Worm (Caenorhabditis elegans) whole organism, L3 larva: Measurements from ENCODE around the gene D2023.1.
A peak's percentile ranks its signal among the peaks of the same experiment; 100 is the strongest.

ENCODE experiments used
- R02D3.7 ChIP-seq: fragments of 150-350 bp; optimal IDR thresholded peaks from 2 replicates; lab custom pipeline; 2014; ENCODE audit warnings: missing biosample characterization, missing genetic modification characterization
- ZK546.5 ChIP-seq: sonication (generic microtip); optimal IDR thresholded peaks from 2 replicates; lab custom pipeline; 2017; ENCODE audit warnings: missing biosample characterization, missing genetic modification characterization
- ceh-16 ChIP-seq: sonication (generic microtip); optimal IDR thresholded peaks from 2 replicates; lab custom pipeline; 2017; ENCODE audit warnings: missing biosample characterization, missing genetic modification characterization
- ceh-28 ChIP-seq: fragments of 150-350 bp; optimal IDR thresholded peaks from 2 replicates; lab custom pipeline; 2014; ENCODE audit warnings: missing biosample characterization, missing genetic modification reagents, missing genetic modification characterization
- ceh-9 ChIP-seq: sonication (generic microtip); optimal IDR thresholded peaks from 2 replicates; lab custom pipeline; 2018; ENCODE audit warnings: missing biosample characterization, missing genetic modification characterization
- daf-12 ChIP-seq: fragments of 150-350 bp; optimal IDR thresholded peaks from 2 replicates; lab custom pipeline; 2014; ENCODE audit warnings: missing biosample characterization, missing genetic modification reagents, missing genetic modification characterization
- egl-27 ChIP-seq: sonication (generic microtip); optimal IDR thresholded peaks from 4 replicates; lab custom pipeline; 2017; ENCODE audit warnings: missing biosample characterization, missing genetic modification reagents, missing genetic modification characterization
- egl-5 ChIP-seq: fragments of 150-350 bp; optimal IDR thresholded peaks from 2 replicates; lab custom pipeline; 2017; ENCODE audit warnings: missing biosample characterization, missing genetic modification reagents, missing genetic modification characterization, inconsistent platforms
- elt-1 ChIP-seq: fragments of 150-350 bp; optimal IDR thresholded peaks from 2 replicates; lab custom pipeline; 2014; ENCODE audit warnings: missing biosample characterization, missing genetic modification characterization
- elt-2 ChIP-seq: sonication (generic microtip); optimal IDR thresholded peaks from 2 replicates; lab custom pipeline; 2016; ENCODE audit warnings: missing genetic modification reagents, mild to moderate bottlenecking, missing genetic modification characterization, missing compliant biosample characterization
- elt-3 ChIP-seq, 3 experiments: fragments of 150-350 bp in 1 of 3; sonication (generic microtip) in 2 of 3; optimal IDR thresholded peaks; 2 replicates in 2 of 3; 4 replicates in 1 of 3; lab custom pipeline; 2014 to 2017; ENCODE audit warnings: missing biosample characterization in 3 of 3, missing genetic modification characterization in 3 of 3
- eor-1 ChIP-seq, 2 experiments: fragments of 150-350 bp; optimal IDR thresholded peaks; 2 replicates each; lab custom pipeline; 2014 to 2018; ENCODE audit warnings: missing biosample characterization in 2 of 2, missing genetic modification characterization in 2 of 2
- fkh-10 ChIP-seq: sonication (generic microtip); optimal IDR thresholded peaks from 2 replicates; lab custom pipeline; 2017; ENCODE audit warnings: missing biosample characterization, missing genetic modification reagents, missing genetic modification characterization
- fos-1 ChIP-seq: fragments of 150-350 bp; optimal IDR thresholded peaks from 2 replicates; lab custom pipeline; 2014; ENCODE audit warnings: missing biosample characterization, missing genetic modification characterization
- hmg-11 ChIP-seq: sonication (generic microtip); optimal IDR thresholded peaks from 2 replicates; lab custom pipeline; 2016; ENCODE audit warnings: missing genetic modification characterization, missing compliant biosample characterization
- jun-1 ChIP-seq: fragments of 150-350 bp; optimal IDR thresholded peaks from 2 replicates; lab custom pipeline; 2014; ENCODE audit warnings: missing biosample characterization, missing genetic modification reagents, missing genetic modification characterization
- lin-15B ChIP-seq: fragments of 150-350 bp; optimal IDR thresholded peaks from 2 replicates; lab custom pipeline; 2014; ENCODE audit warnings: missing biosample characterization, missing genetic modification characterization
- lsy-12 ChIP-seq: sonication (generic microtip); optimal IDR thresholded peaks from 2 replicates; lab custom pipeline; 2016; ENCODE audit warnings: mild to moderate bottlenecking, missing genetic modification characterization, missing compliant biosample characterization
- mdl-1 ChIP-seq: fragments of 150-350 bp; optimal IDR thresholded peaks from 2 replicates; lab custom pipeline; 2014; ENCODE audit warnings: missing biosample characterization, missing genetic modification characterization
- mml-1 ChIP-seq: fragments of 150-350 bp; sonication (generic microtip); optimal IDR thresholded peaks from 3 replicates; lab custom pipeline; 2014; ENCODE audit warnings: missing biosample characterization, missing genetic modification characterization
- nfya-1 ChIP-seq: sonication (generic microtip); optimal IDR thresholded peaks from 2 replicates; lab custom pipeline; 2017; ENCODE audit warnings: missing genetic modification characterization, mild to moderate bottlenecking, missing compliant biosample characterization, antibody characterized with exemption, moderate library complexity; ENCODE audit not compliant: insufficient read depth
- nhr-11 ChIP-seq: fragments of 150-350 bp; optimal IDR thresholded peaks from 2 replicates; lab custom pipeline; 2014; ENCODE audit warnings: missing biosample characterization, missing genetic modification characterization
- nhr-12 ChIP-seq: fragments of 150-350 bp; optimal IDR thresholded peaks from 2 replicates; lab custom pipeline; 2014; ENCODE audit warnings: missing biosample characterization, missing genetic modification characterization
- nhr-23 ChIP-seq: fragments of 150-350 bp; optimal IDR thresholded peaks from 2 replicates; lab custom pipeline; 2014; ENCODE audit warnings: missing biosample characterization, missing genetic modification reagents, missing genetic modification characterization
- nhr-237 ChIP-seq: fragments of 150-350 bp; optimal IDR thresholded peaks from 2 replicates; lab custom pipeline; 2014; ENCODE audit warnings: missing biosample characterization, missing genetic modification characterization
- nhr-25 ChIP-seq: sonication (generic microtip); optimal IDR thresholded peaks from 2 replicates; lab custom pipeline; 2017; ENCODE audit warnings: missing biosample characterization, missing genetic modification characterization
- nhr-28 ChIP-seq: fragments of 150-350 bp; optimal IDR thresholded peaks from 2 replicates; lab custom pipeline; 2014; ENCODE audit warnings: missing biosample characterization, missing genetic modification characterization
- nhr-43 ChIP-seq: sonication (generic microtip); optimal IDR thresholded peaks from 2 replicates; lab custom pipeline; 2016; ENCODE audit warnings: mild to moderate bottlenecking, missing genetic modification characterization, missing compliant biosample characterization; ENCODE audit not compliant: poor library complexity, severe bottlenecking
- nhr-67 ChIP-seq: fragments of 150-350 bp; optimal IDR thresholded peaks from 2 replicates; lab custom pipeline; 2014; ENCODE audit warnings: missing biosample characterization, missing genetic modification characterization
- nhr-77 ChIP-seq: fragments of 150-350 bp; optimal IDR thresholded peaks from 2 replicates; lab custom pipeline; 2014; ENCODE audit warnings: missing biosample characterization, missing genetic modification characterization
- pha-4 ChIP-seq: fragments of 150-350 bp; optimal IDR thresholded peaks from 2 replicates; lab custom pipeline; 2014; ENCODE audit warnings: missing biosample characterization, missing genetic modification reagents, missing genetic modification characterization
- pqm-1 ChIP-seq: fragments of 150-350 bp; optimal IDR thresholded peaks from 2 replicates; lab custom pipeline; 2017; ENCODE audit warnings: missing biosample characterization, missing genetic modification characterization, inconsistent platforms
- sea-2 ChIP-seq: fragments of 150-350 bp; sonication (generic microtip); optimal IDR thresholded peaks from 4 replicates; lab custom pipeline; 2014; ENCODE audit warnings: missing biosample characterization, missing genetic modification reagents, missing genetic modification characterization
- skn-1 ChIP-seq: fragments of 150-350 bp; optimal IDR thresholded peaks from 2 replicates; lab custom pipeline; 2014; ENCODE audit warnings: missing biosample characterization, missing genetic modification characterization
- snpc-4 ChIP-seq: fragments of 150-350 bp; optimal IDR thresholded peaks from 2 replicates; lab custom pipeline; 2014; ENCODE audit warnings: missing biosample characterization, missing genetic modification characterization
- tbx-2 ChIP-seq: sonication (generic microtip); optimal IDR thresholded peaks from 2 replicates; lab custom pipeline; 2016; ENCODE audit warnings: mild to moderate bottlenecking, missing genetic modification characterization, missing compliant biosample characterization
- unc-39 ChIP-seq: sonication (generic microtip); optimal IDR thresholded peaks from 4 replicates; lab custom pipeline; 2017; ENCODE audit warnings: missing biosample characterization, missing genetic modification characterization
- unc-62 ChIP-seq: fragments of 150-350 bp; sonication (generic microtip); optimal IDR thresholded peaks from 4 replicates; lab custom pipeline; 2014; ENCODE audit warnings: missing biosample characterization, missing genetic modification reagents, missing genetic modification characterization
- ztf-11 ChIP-seq: fragments of 150-350 bp; optimal IDR thresholded peaks from 2 replicates; lab custom pipeline; 2014; ENCODE audit warnings: missing biosample characterization, missing genetic modification characterization
- ztf-4 ChIP-seq: fragments of 150-350 bp; optimal IDR thresholded peaks from 2 replicates; lab custom pipeline; 2014; ENCODE audit warnings: missing biosample characterization, missing genetic modification characterization

The D2023.1 gene

ce11 chrV:11789474-11789873 lies at the start of gene D2023.1:
Gene D2023.1 (plus strand): TSS chrV:11789550.
- TF ChIP-seq egl-27 (no peak), ceh-9 (tag; lab: Kevin White, UChicago) (no peak), jun-1 (no peak), ztf-11 (tag; lab: Kevin White, UChicago) (no peak), lsy-12 (tag; lab: Kevin White, UChicago) (no peak), nhr-12 (tag; lab: Kevin White, UChicago) (no peak), egl-5 (tag; lab: Kevin White, UChicago) (no peak), sea-2 (GFP tag; lab: Kevin White, UChicago) (no peak), nfya-1 (tag; lab: Kevin White, UChicago) (no peak), nhr-67 (tag; lab: Kevin White, UChicago) (no peak)

DNA sequence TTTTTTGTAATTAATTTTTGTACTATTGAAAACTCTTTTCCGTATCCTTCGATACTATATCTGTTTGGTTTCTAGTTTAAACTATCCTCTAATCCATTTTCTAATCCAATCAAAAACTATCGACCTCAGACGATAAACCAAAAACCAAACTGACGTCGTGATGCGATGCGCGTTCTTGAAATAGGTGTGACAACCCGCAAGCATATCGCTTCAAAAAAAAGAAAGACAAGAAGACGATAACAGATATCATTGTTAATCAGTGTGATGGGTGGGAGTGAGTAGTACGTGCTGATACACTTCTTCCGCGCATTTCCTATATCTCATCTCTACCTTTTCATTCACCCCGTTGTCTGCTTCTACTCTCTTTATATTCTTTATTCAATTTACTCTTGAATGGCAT lies 49.5 kb upstream of the D2023.1 start, which contains the start of gene T04F3.1:
Gene T04F3.1, plus strand, starts transcription at position 246 of the 400 bp plus-strand sequence.
- TF ChIP-seq nhr-23 (tag; lab: Kevin White, UChicago), result peak; percentile 27
- TF ChIP-seq elt-3 (tag; optimal IDR thresholded peaks at IDR 0.05; lab: Kevin White, UChicago), result peak in 2 of 3 experiments; percentile 15 to 84
- peak; percentile 56 for TF ChIP-seq nhr-43 (tag; lab: Kevin White, UChicago)
- TF ChIP-seq nhr-25 (tag; lab: Kevin White, UChicago), result peak; percentile 33
- no peak for TF ChIP-seq eor-1 (tag; optimal IDR thresholded peaks at IDR 0.05; lab: Kevin White, UChicago)

ce11 chrV:11741078-11741477 lies 48.3 kb upstream of the D2023.1 start:
- TF ChIP-seq skn-1 (tag; lab: Kevin White, UChicago) (no peak), ztf-4 (tag; lab: Kevin White, UChicago) (no peak)

- no peak for TF ChIP-seq fkh-10
Observed at ce11 chrV:11751480-11751879, 37.9 kb upstream of the D2023.1 start.

DNA sequence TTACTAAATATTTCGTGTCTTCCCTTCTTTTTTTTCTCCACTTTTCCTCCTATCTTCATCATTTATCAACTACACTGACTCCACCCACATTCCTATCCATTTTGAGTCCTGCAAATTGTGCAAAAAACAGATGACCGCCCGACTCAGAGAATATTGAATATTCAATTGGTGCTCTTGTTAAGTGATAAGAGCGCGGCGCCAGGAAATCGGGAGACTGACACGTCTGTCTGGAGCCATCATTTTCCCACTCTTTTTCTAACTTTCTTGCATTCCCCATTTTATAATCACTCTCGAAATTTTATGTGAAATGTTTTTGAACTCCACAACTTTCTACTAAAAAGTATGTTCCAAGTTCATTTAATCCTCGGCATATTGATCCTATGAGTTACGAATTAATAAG lies 33.5 kb upstream of the D2023.1 start:
- TF ChIP-seq elt-2 (tag; lab: Kevin White, UChicago) (peak; percentile 64), ztf-4 (tag; lab: Kevin White, UChicago) (no peak), ceh-9 (tag; lab: Kevin White, UChicago) (no peak), jun-1 (no peak), ztf-11 (tag; lab: Kevin White, UChicago) (no peak), elt-1 (no peak), hmg-11 (tag; lab: Kevin White, UChicago) (no peak), unc-39 (tag; lab: Kevin White, UChicago) (no peak), nhr-43 (tag; lab: Kevin White, UChicago) (no peak), daf-12 (tag; lab: Kevin White, UChicago) (no peak), pqm-1 (tag; lab: Kevin White, UChicago) (peak; percentile 7)
- TF ChIP-seq, all 47 proteins: peak for 2

DNA sequence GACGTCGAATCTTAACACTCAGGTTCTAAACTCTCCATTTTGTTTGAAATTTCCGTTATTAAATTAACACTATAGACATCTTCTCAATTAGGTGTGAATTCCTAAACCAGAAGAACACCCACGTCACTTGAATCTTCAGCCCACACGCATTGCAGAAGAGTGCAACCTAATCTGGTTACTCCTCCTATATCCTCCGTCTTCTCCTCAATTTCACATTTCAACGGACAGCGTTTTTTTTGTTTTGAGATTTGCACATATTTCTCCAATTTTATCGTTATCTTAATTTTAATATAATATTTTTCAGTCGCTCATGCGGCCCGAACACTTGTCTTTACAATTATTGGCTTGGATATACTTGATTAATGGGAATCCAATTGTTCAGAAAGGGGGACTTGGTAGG lies 32.0 kb upstream of the D2023.1 start, which contains the start of gene smoc-1:
Gene smoc-1, plus strand, starts transcription at position 301 of the 400 bp plus-strand sequence.
- TF ChIP-seq snpc-4 (tag; lab: Kevin White, UChicago) (no peak), ceh-28 (tag; lab: Kevin White, UChicago) (no peak), unc-39 (tag; lab: Kevin White, UChicago) (no peak), lin-15B (no peak), elt-3 (tag; optimal IDR thresholded peaks at IDR 0.05; lab: Kevin White, UChicago) (no peak), hmg-11 (tag; lab: Kevin White, UChicago) (no peak), egl-27 (no peak), elt-1 (no peak), nhr-11 (tag; lab: Kevin White, UChicago) (no peak), sea-2 (GFP tag; lab: Kevin White, UChicago) (no peak), nhr-43 (tag; lab: Kevin White, UChicago) (no peak)

DNA sequence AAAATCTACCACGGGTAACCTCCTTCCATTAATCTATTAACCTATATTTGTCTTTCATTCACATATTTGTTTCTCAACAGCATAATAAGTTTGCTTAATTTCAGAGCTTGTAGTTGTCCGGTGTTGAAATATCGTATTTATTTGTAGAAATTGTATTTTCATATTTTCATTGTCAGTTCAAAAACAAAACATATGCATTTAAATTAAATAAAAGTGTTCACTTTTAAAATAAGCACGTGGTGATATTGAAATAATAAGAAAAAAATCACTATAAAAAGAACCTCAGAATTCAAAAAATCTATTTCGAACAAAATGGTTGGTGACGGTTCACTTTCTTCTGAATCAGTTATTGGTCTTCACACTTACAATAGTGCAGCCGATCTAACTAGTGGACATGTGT lies 30.7 kb upstream of the D2023.1 start, which contains the start of gene T04F3.3:
Gene T04F3.3, plus strand, starts transcription at position 301 of the 400 bp plus-strand sequence.
- TF ChIP-seq fos-1 (tag; lab: Kevin White, UChicago), result no peak
- no peak for TF ChIP-seq nhr-28 (tag; lab: Kevin White, UChicago)
- TF ChIP-seq egl-5 (tag; lab: Kevin White, UChicago), result no peak
- no peak for TF ChIP-seq mdl-1 (tag; lab: Kevin White, UChicago)
- TF ChIP-seq hmg-11 (tag; lab: Kevin White, UChicago), result no peak
- TF ChIP-seq nhr-237 (tag; lab: Kevin White, UChicago), result no peak
- no peak for TF ChIP-seq fkh-10
- no peak for TF ChIP-seq sea-2 (GFP tag; lab: Kevin White, UChicago)
- TF ChIP-seq R02D3.7 (tag; lab: Kevin White, UChicago), result no peak
- TF ChIP-seq tbx-2 (tag; lab: Kevin White, UChicago), result no peak
- TF ChIP-seq ZK546.5 (tag; lab: Kevin White, UChicago), result no peak
- no peak for TF ChIP-seq daf-12 (tag; lab: Kevin White, UChicago)
- no peak for TF ChIP-seq unc-62
- TF ChIP-seq nhr-67 (tag; lab: Kevin White, UChicago), result no peak
- TF ChIP-seq nhr-77 (tag; lab: Kevin White, UChicago), result no peak
- no peak for TF ChIP-seq mml-1 (tag; lab: Kevin White, UChicago)
- no peak for TF ChIP-seq ceh-16
- no peak for TF ChIP-seq skn-1 (tag; lab: Kevin White, UChicago)
- TF ChIP-seq pha-4 (tag; lab: Kevin White, UChicago), result no peak
